Worm (Caenorhabditis elegans) whole organism, L4 larva: Measurements from ENCODE around the gene rab-6.2.

Source experiments
- D1046.2 ChIP-seq: fragments of 200-800 bp; sonication (Bioruptor generic); IDR thresholded peaks from 2 replicates; pipeline ENCODE4 v1.3.6; 2022; ENCODE audit warnings: missing genetic modification characterization, missing compliant biosample characterization
- F26F4.8 ChIP-seq: fragments of 200-800 bp; sonication (Bioruptor generic); conservative IDR thresholded peaks from 2 replicates; pipeline ENCODE4 v1.3.6; 2022; ENCODE audit warnings: missing genetic modification characterization, missing compliant biosample characterization
- R02D3.7 ChIP-seq: fragments of 150-350 bp; sonication (generic microtip); optimal IDR thresholded peaks from 3 replicates; lab custom pipeline; 2014; ENCODE audit warnings: missing biosample characterization, missing genetic modification characterization
- T20F7.1 ChIP-seq: fragments of 200-800 bp; sonication (Bioruptor generic); optimal IDR thresholded peaks from 2 replicates; lab custom pipeline; 2018; ENCODE audit warnings: mild to moderate bottlenecking, missing genetic modification characterization, missing compliant biosample characterization
- T26A8.4 ChIP-seq: fragments of 200-800 bp; sonication (Bioruptor generic); IDR thresholded peaks from 2 replicates; pipeline ENCODE4 v1.3.6; 2022; ENCODE audit warnings: missing genetic modification characterization, missing compliant biosample characterization
- Y48G9A.11 ChIP-seq: fragments of 200-800 bp; sonication (Bioruptor generic); IDR thresholded peaks from 2 replicates; pipeline ENCODE4 v1.3.6; 2022; ENCODE audit warnings: missing genetic modification reagents, missing genetic modification characterization, missing compliant biosample characterization
- ZK337.2 ChIP-seq: fragments of 200-800 bp; sonication (Bioruptor generic); IDR thresholded peaks from 2 replicates; pipeline ENCODE4 v1.3.6; 2022; ENCODE audit warnings: missing genetic modification reagents, missing genetic modification characterization, missing compliant biosample characterization
- aly-2 ChIP-seq: sonication (generic microtip); optimal IDR thresholded peaks from 2 replicates; lab custom pipeline; 2018; ENCODE audit warnings: missing biosample characterization, missing genetic modification characterization
- ces-1 ChIP-seq: fragments of 150-350 bp; sonication (generic microtip); optimal IDR thresholded peaks from 4 replicates; lab custom pipeline; 2014; ENCODE audit warnings: missing biosample characterization, missing genetic modification reagents, missing genetic modification characterization
- cey-2 ChIP-seq: sonication (generic microtip); optimal IDR thresholded peaks from 3 replicates; lab custom pipeline; 2017; ENCODE audit warnings: missing genetic modification characterization, mild to moderate bottlenecking, missing compliant biosample characterization, antibody characterized with exemption, borderline replicate concordance; ENCODE audit not compliant: insufficient read depth
- ctbp-1 ChIP-seq: fragments of 200-800 bp; sonication (Bioruptor generic); IDR thresholded peaks from 2 replicates; pipeline ENCODE4 v1.3.6; 2022; ENCODE audit warnings: missing genetic modification reagents, missing genetic modification characterization, missing compliant biosample characterization
- daf-12 ChIP-seq: fragments of 150-350 bp; optimal IDR thresholded peaks from 2 replicates; lab custom pipeline; 2014; ENCODE audit warnings: missing biosample characterization, missing genetic modification reagents, missing genetic modification characterization
- daf-8 ChIP-seq: fragments of 200-800 bp; sonication (Bioruptor generic); IDR thresholded peaks from 2 replicates; pipeline ENCODE4 v1.3.6; 2022; ENCODE audit warnings: missing genetic modification characterization, missing compliant biosample characterization
- dpl-1 ChIP-seq: fragments of 150-350 bp; optimal IDR thresholded peaks from 2 replicates; lab custom pipeline; 2014; ENCODE audit warnings: missing biosample characterization, missing genetic modification reagents, missing genetic modification characterization
- duxl-1 ChIP-seq: sonication (generic microtip); optimal IDR thresholded peaks from 2 replicates; lab custom pipeline; 2016; ENCODE audit warnings: mild to moderate bottlenecking, missing genetic modification characterization, moderate library complexity, missing compliant biosample characterization; ENCODE audit not compliant: poor library complexity
- dve-1 ChIP-seq: sonication (generic microtip); optimal IDR thresholded peaks from 2 replicates; lab custom pipeline; 2017; ENCODE audit warnings: antibody characterized with exemption, mild to moderate bottlenecking, missing genetic modification characterization, missing compliant biosample characterization; ENCODE audit not compliant: insufficient read depth
- egl-43 ChIP-seq: fragments of 200-800 bp; sonication (Bioruptor generic); IDR thresholded peaks from 2 replicates; pipeline ENCODE4 v1.3.6; 2022; ENCODE audit warnings: missing genetic modification reagents, missing genetic modification characterization, missing compliant biosample characterization
- fkh-10 ChIP-seq: fragments of 150-350 bp; optimal IDR thresholded peaks from 2 replicates; lab custom pipeline; 2014; ENCODE audit warnings: missing biosample characterization, missing genetic modification reagents, missing genetic modification characterization
- gei-8 ChIP-seq: fragments of 200-800 bp; sonication (Bioruptor generic); optimal IDR thresholded peaks from 2 replicates; lab custom pipeline; 2018; ENCODE audit warnings: mild to moderate bottlenecking, missing genetic modification characterization, missing compliant biosample characterization
- hlh-11 ChIP-seq: fragments of 200-800 bp; sonication (Bioruptor generic); optimal IDR thresholded peaks from 2 replicates; lab custom pipeline; 2018; ENCODE audit warnings: mild to moderate bottlenecking, missing genetic modification characterization, missing compliant biosample characterization
- hlh-30 ChIP-seq: sonication (generic microtip); optimal IDR thresholded peaks from 2 replicates; lab custom pipeline; 2017; ENCODE audit warnings: antibody characterized with exemption, mild to moderate bottlenecking, missing genetic modification characterization, missing compliant biosample characterization; ENCODE audit not compliant: insufficient read depth
- lin-13 ChIP-seq: fragments of 150-350 bp; optimal IDR thresholded peaks from 2 replicates; lab custom pipeline; 2014; ENCODE audit warnings: missing biosample characterization, missing genetic modification reagents, missing genetic modification characterization
- lin-38 ChIP-seq: fragments of 200-800 bp; sonication (Bioruptor generic); IDR thresholded peaks from 2 replicates; pipeline ENCODE4 v1.3.6; 2022; ENCODE audit warnings: missing genetic modification reagents, missing genetic modification characterization, missing compliant biosample characterization
- lin-39 ChIP-seq: fragments of 150-350 bp; optimal IDR thresholded peaks from 2 replicates; lab custom pipeline; 2014; ENCODE audit warnings: missing biosample characterization, missing genetic modification reagents, missing genetic modification characterization
- lsy-2 ChIP-seq, 2 experiments: fragments of 150-350 bp in 1 of 2; sonication (generic microtip) in 1 of 2; optimal IDR thresholded peaks; 2 replicates each; lab custom pipeline; 2014 to 2017; ENCODE audit warnings: missing biosample characterization in 2 of 2, missing genetic modification characterization in 2 of 2
- madf-5 ChIP-seq, 2 experiments: fragments of 200-800 bp; sonication (Bioruptor generic); IDR thresholded peaks; 2 replicates each; pipeline ENCODE4 v1.3.6; 2022; ENCODE audit warnings: missing compliant biosample characterization in 2 of 2, missing genetic modification characterization in 2 of 2
- mdl-1 ChIP-seq, 2 experiments: fragments of 150-350 bp in 1 of 2; sonication (generic microtip) in 1 of 2; optimal IDR thresholded peaks; 2 replicates each; lab custom pipeline; 2014 to 2017; ENCODE audit warnings: missing biosample characterization in 2 of 2, missing genetic modification characterization in 2 of 2
- mdt-29 ChIP-seq: fragments of 200-800 bp; sonication (Bioruptor generic); IDR thresholded peaks from 2 replicates; pipeline ENCODE4 v1.3.6; 2022; ENCODE audit warnings: missing genetic modification reagents, missing genetic modification characterization, missing compliant biosample characterization
- mep-1 ChIP-seq: fragments of 150-350 bp; sonication (generic microtip); optimal IDR thresholded peaks from 3 replicates; lab custom pipeline; 2014; ENCODE audit warnings: missing biosample characterization, missing genetic modification characterization
- mxl-3 ChIP-seq: fragments of 200-800 bp; sonication (Bioruptor generic); optimal IDR thresholded peaks from 2 replicates; lab custom pipeline; 2018; ENCODE audit warnings: mild to moderate bottlenecking, missing genetic modification characterization, missing compliant biosample characterization
- nhr-237 ChIP-seq: sonication (generic microtip); optimal IDR thresholded peaks from 2 replicates; lab custom pipeline; 2017; ENCODE audit warnings: missing biosample characterization, missing genetic modification characterization
- nhr-42 ChIP-seq: fragments of 200-800 bp; sonication (Bioruptor generic); IDR thresholded peaks from 2 replicates; pipeline ENCODE4 v1.3.6; 2022; ENCODE audit warnings: missing genetic modification characterization, missing compliant biosample characterization
- pha-4 ChIP-seq, 2 experiments: fragments of 150-350 bp in 1 of 2; fragments of 200-800 bp in 1 of 2; sonication (Bioruptor generic) in 1 of 2; IDR thresholded peaks in 1 of 2; optimal IDR thresholded peaks in 1 of 2; 2 replicates each; pipeline versions ENCODE4 v1.3.6 to Lab custom; 2014 to 2022; ENCODE audit warnings: missing genetic modification characterization in 2 of 2, missing genetic modification reagents in 2 of 2, missing biosample characterization in 1 of 2, missing compliant biosample characterization in 1 of 2
- pqm-1 ChIP-seq: sonication (generic microtip); optimal IDR thresholded peaks from 2 replicates; lab custom pipeline; 2017; ENCODE audit warnings: missing biosample characterization, missing genetic modification characterization
- rbr-2 ChIP-seq: sonication (generic microtip); optimal IDR thresholded peaks from 2 replicates; lab custom pipeline; 2016; ENCODE audit warnings: missing genotype, missing genetic modification characterization, missing compliant biosample characterization
- saeg-2 ChIP-seq: fragments of 200-800 bp; sonication (Bioruptor generic); IDR thresholded peaks from 2 replicates; pipeline ENCODE4 v1.3.6; 2022; ENCODE audit warnings: missing genetic modification reagents, missing genetic modification characterization, missing compliant biosample characterization
- set-16 ChIP-seq: fragments of 200-800 bp; sonication (Bioruptor generic); IDR thresholded peaks from 2 replicates; pipeline ENCODE4 v1.3.6; 2022; ENCODE audit warnings: missing genetic modification reagents, missing genetic modification characterization, missing compliant biosample characterization
- skn-1 ChIP-seq: fragments of 150-350 bp; optimal IDR thresholded peaks from 2 replicates; lab custom pipeline; 2014; ENCODE audit warnings: missing biosample characterization, missing genetic modification characterization
- snpc-1.2 ChIP-seq: fragments of 200-800 bp; sonication (Bioruptor generic); IDR thresholded peaks from 2 replicates; pipeline ENCODE4 v1.3.6; 2022; ENCODE audit warnings: missing genetic modification reagents, missing genetic modification characterization, missing compliant biosample characterization
- snpc-4 ChIP-seq: fragments of 150-350 bp; optimal IDR thresholded peaks from 2 replicates; lab custom pipeline; 2014; ENCODE audit warnings: missing biosample characterization, missing genetic modification characterization
- spr-3 ChIP-seq: fragments of 200-800 bp; sonication (Bioruptor generic); optimal IDR thresholded peaks from 2 replicates; lab custom pipeline; 2018; ENCODE audit warnings: mild to moderate bottlenecking, missing genetic modification characterization, missing compliant biosample characterization
- tag-97 ChIP-seq: fragments of 200-800 bp; sonication (Bioruptor generic); IDR thresholded peaks from 2 replicates; pipeline ENCODE4 v1.3.6; 2022; ENCODE audit warnings: missing genetic modification characterization, missing compliant biosample characterization
- unc-130 ChIP-seq: sonication (generic microtip); optimal IDR thresholded peaks from 2 replicates; lab custom pipeline; 2016; ENCODE audit warnings: missing genetic modification reagents, missing genetic modification characterization, missing compliant biosample characterization
- unc-62 ChIP-seq, 3 experiments: fragments of 150-350 bp in 1 of 3; sonication (generic microtip); optimal IDR thresholded peaks in 2 of 3; peaks in 1 of 3; 1 replicate in 1 of 3; 2 replicates in 2 of 3; lab custom pipeline; 2014 to 2017; ENCODE audit warnings: missing biosample characterization in 3 of 3, missing genetic modification characterization in 3 of 3, missing genetic modification reagents in 3 of 3, missing genotype in 1 of 3
- vab-7 ChIP-seq: fragments of 200-800 bp; sonication (Bioruptor generic); IDR thresholded peaks from 2 replicates; pipeline ENCODE4 v1.3.6; 2022; ENCODE audit warnings: missing genetic modification reagents, missing genetic modification characterization, missing compliant biosample characterization
- zag-1 ChIP-seq: fragments of 150-350 bp; optimal IDR thresholded peaks from 2 replicates; lab custom pipeline; 2014; ENCODE audit warnings: missing biosample characterization, missing genetic modification characterization
- zip-11 ChIP-seq: fragments of 200-800 bp; sonication (Bioruptor generic); IDR thresholded peaks from 2 replicates; pipeline ENCODE4 v1.3.6; 2022; ENCODE audit warnings: missing genetic modification characterization, missing compliant biosample characterization
- zip-2 ChIP-seq: fragments of 150-350 bp; optimal IDR thresholded peaks from 2 replicates; lab custom pipeline; 2014; ENCODE audit warnings: missing biosample characterization, missing genetic modification characterization
- ztf-11 ChIP-seq: fragments of 150-350 bp; optimal IDR thresholded peaks from 2 replicates; lab custom pipeline; 2014; ENCODE audit warnings: missing biosample characterization, missing genetic modification characterization
- ztf-7 ChIP-seq: fragments of 150-350 bp; optimal IDR thresholded peaks from 2 replicates; lab custom pipeline; 2014; ENCODE audit warnings: missing biosample characterization, missing genetic modification characterization

Gene rab-6.2

ce11 chrX:17256769-17257168, 34.5 kb downstream of the rab-6.2 start, which contains the start of gene Y40C7B.4 (continued):
- TF ChIP-seq lin-13, result no peak
- no peak for TF ChIP-seq lin-39 (tag; lab: Kevin White, UChicago)
- no peak for TF ChIP-seq D1046.2 (GFP tag; lab: Robert Waterston, UW)
- TF ChIP-seq ctbp-1 (GFP tag; lab: Robert Waterston, UW), result no peak
- no peak for TF ChIP-seq lsy-2 (tag; optimal IDR thresholded peaks at IDR 0.05; lab: Kevin White, UChicago)
- no peak for TF ChIP-seq tag-97 (GFP tag; lab: Robert Waterston, UW)
- TF ChIP-seq ces-1 (GFP tag; lab: Kevin White, UChicago), result no peak
- peak; percentile 74 for TF ChIP-seq hlh-11 (tag; lab: Kevin White, UChicago)
- TF ChIP-seq fkh-10 (GFP tag; lab: Kevin White, UChicago), result no peak
- no peak for TF ChIP-seq cey-2 (tag; lab: Kevin White, UChicago)
- TF ChIP-seq snpc-4 (tag; lab: Kevin White, UChicago), result no peak
- no peak for TF ChIP-seq mxl-3
- no peak for TF ChIP-seq saeg-2 (GFP tag; lab: Robert Waterston, UW)
- TF ChIP-seq ztf-7 (tag; lab: Kevin White, UChicago), result no peak
- peak; percentile 42; the same call in 1 of the 2 replicates for TF ChIP-seq pha-4 (GFP tag; IDR thresholded peaks at IDR 0.05; lab: Robert Waterston, UW)
- no peak for TF ChIP-seq pha-4 (tag; optimal IDR thresholded peaks at IDR 0.05; lab: Kevin White, UChicago)
- no peak for TF ChIP-seq ZK337.2 (GFP tag; lab: Robert Waterston, UW)
- no peak for TF ChIP-seq snpc-1.2 (GFP tag; lab: Robert Waterston, UW)
- no peak for TF ChIP-seq spr-3
- no peak for TF ChIP-seq R02D3.7 (tag; lab: Kevin White, UChicago)
- TF ChIP-seq dpl-1, result no peak
- no peak for TF ChIP-seq gei-8 (GFP tag; lab: Kevin White, UChicago)
- no peak for TF ChIP-seq daf-8 (GFP tag; lab: Robert Waterston, UW)
- no peak for TF ChIP-seq mep-1
- no peak for TF ChIP-seq T26A8.4
- no peak for TF ChIP-seq aly-2
- no peak for TF ChIP-seq vab-7 (GFP tag; lab: Robert Waterston, UW)
- no peak for TF ChIP-seq ztf-11 (tag; lab: Kevin White, UChicago)
- TF ChIP-seq egl-43 (GFP tag; lab: Robert Waterston, UW), result no peak
- TF ChIP-seq nhr-42, result no peak
- TF ChIP-seq dve-1, result peak; percentile 74
- TF ChIP-seq mdl-1 (tag; optimal IDR thresholded peaks at IDR 0.05; lab: Kevin White, UChicago), result no peak
- no peak for TF ChIP-seq rbr-2 (tag; lab: Kevin White, UChicago)
- no peak for TF ChIP-seq hlh-30
- TF ChIP-seq T20F7.1 (GFP tag; lab: Kevin White, UChicago), result no peak
- TF ChIP-seq zag-1, result no peak
- TF ChIP-seq F26F4.8 (GFP tag; lab: Robert Waterston, UW), result no peak
- no peak for TF ChIP-seq daf-12 (tag; lab: Kevin White, UChicago)
- TF ChIP-seq lin-38, result no peak
- no peak for TF ChIP-seq nhr-237
- TF ChIP-seq pqm-1 (tag; lab: Kevin White, UChicago), result peak; percentile 86
- TF ChIP-seq unc-62 (GFP tag; optimal IDR thresholded peaks at IDR 0.05 in 1 of 2; lab: Kevin White, UChicago), result peak in 1 of 2 experiments; percentile 23
- TF ChIP-seq unc-62 (tag; optimal IDR thresholded peaks at IDR 0.05; lab: Kevin White, UChicago), result no peak
- no peak for TF ChIP-seq duxl-1
- TF ChIP-seq madf-5 (GFP tag; IDR thresholded peaks at IDR 0.05; lab: Robert Waterston, UW), result no peak
- no peak for TF ChIP-seq Y48G9A.11 (GFP tag; lab: Robert Waterston, UW)
- no peak for TF ChIP-seq unc-130 (GFP tag; lab: Kevin White, UChicago)
- TF ChIP-seq set-16, result no peak
- no peak for TF ChIP-seq zip-11 (GFP tag; lab: Robert Waterston, UW)
- no peak for TF ChIP-seq skn-1 (tag; lab: Kevin White, UChicago)
- no peak for TF ChIP-seq zip-2 (tag; lab: Kevin White, UChicago)
- TF ChIP-seq mdt-29 (GFP tag; lab: Robert Waterston, UW), result no peak
